Worm (Caenorhabditis elegans) whole organism, early embryonic: ENCODE data around the gene C32H11.3.

Experiments used
- ama-1 ChIP-seq: fragments of 150-350 bp; optimal IDR thresholded peaks from 2 replicates; lab custom pipeline; 2014
- flt-1 ChIP-seq: fragments of 200-800 bp; sonication (Bioruptor generic); IDR thresholded peaks from 2 replicates; pipeline ENCODE4 v1.3.6; 2022; ENCODE audit warnings: missing genetic modification characterization, missing compliant biosample characterization
- hnd-1 ChIP-seq: sonication (generic microtip); optimal IDR thresholded peaks from 2 replicates; lab custom pipeline; 2016; ENCODE audit warnings: missing genetic modification characterization, missing compliant biosample characterization
- pes-1 ChIP-seq: fragments of 200-800 bp; sonication (Bioruptor generic); IDR thresholded peaks from 2 replicates; pipeline ENCODE4 v1.3.6; 2022; ENCODE audit warnings: missing genetic modification reagents, missing genetic modification characterization, missing compliant biosample characterization
- tbx-11 ChIP-seq: fragments of 200-800 bp; sonication (Bioruptor generic); IDR thresholded peaks from 2 replicates; pipeline ENCODE4 v1.3.6; 2022; ENCODE audit warnings: missing genetic modification characterization, missing compliant biosample characterization

ce11 chrIV:12969141-12969540 lies 50.8 kb downstream of the C32H11.3 start, which contains the start of gene F55G11.2:
- no peak for TF ChIP-seq flt-1 (GFP tag; lab: Robert Waterston, UW)
- no peak for TF ChIP-seq hnd-1
- no peak for TF ChIP-seq tbx-11 (GFP tag; lab: Robert Waterston, UW)
- TF ChIP-seq ama-1 (lab: Kevin White, UChicago): no peak
- TF ChIP-seq pes-1: no peak
